Fruit fly (Drosophila melanogaster) whole organism, wandering third instar larva: ENCODE measurements around the gene CG3909.

ENCODE experiments used
- Abd-B ChIP-seq: fragments of >200 bp; optimal IDR thresholded peaks from 2 replicates; lab custom pipeline; 2017; ENCODE audit warnings: missing biosample characterization, missing genetic modification characterization
- CG32264 ChIP-seq: fragments of 200-800 bp; sonication (Bioruptor generic); optimal IDR thresholded peaks from 2 replicates; lab custom pipeline; 2016; ENCODE audit warnings: missing biosample characterization, missing genetic modification characterization
- CG9705 ChIP-seq: fragments of 200-800 bp; sonication (Bioruptor generic); optimal IDR thresholded peaks from 2 replicates; lab custom pipeline; 2018; ENCODE audit warnings: missing biosample characterization, mild to moderate bottlenecking, missing genetic modification characterization
- CrebA ChIP-seq: fragments of 200-800 bp; sonication (Bioruptor generic); optimal IDR thresholded peaks from 2 replicates; lab custom pipeline; 2016; ENCODE audit warnings: missing biosample characterization, mild to moderate bottlenecking, missing genetic modification characterization, borderline replicate concordance
- Dfd ChIP-seq: fragments of >200 bp; optimal IDR thresholded peaks from 2 replicates; lab custom pipeline; 2017; ENCODE audit warnings: missing biosample characterization, missing genetic modification characterization
- Dif ChIP-seq: fragments of 200-275, 200-300 bp; sonication (Bioruptor generic); optimal IDR thresholded peaks from 2 replicates; lab custom pipeline; 2018; ENCODE audit warnings: missing biosample characterization, missing genetic modification characterization; ENCODE audit not compliant: partially characterized antibody
- GATAd ChIP-seq: sonication (Bioruptor generic); optimal IDR thresholded peaks from 2 replicates; lab custom pipeline; 2016; ENCODE audit warnings: missing biosample characterization, missing genetic modification characterization
- HLH106 ChIP-seq: fragments of 200-800 bp; optimal IDR thresholded peaks from 3 replicates; lab custom pipeline; 2019; ENCODE audit warnings: missing biosample characterization, mild to moderate bottlenecking, missing genetic modification characterization, moderate library complexity
- Hnf4 ChIP-seq: fragments of 200-800 bp; sonication (Bioruptor generic); optimal IDR thresholded peaks from 2 replicates; lab custom pipeline; 2016; ENCODE audit warnings: missing biosample characterization, mild to moderate bottlenecking, missing genetic modification characterization
- Hr78 ChIP-seq: fragments of >200 bp; optimal IDR thresholded peaks from 2 replicates; lab custom pipeline; 2017; ENCODE audit warnings: missing biosample characterization, missing genetic modification characterization
- Hr83 ChIP-seq: fragments of 200-300 bp; sonication (Bioruptor generic); optimal IDR thresholded peaks from 2 replicates; lab custom pipeline; 2016; ENCODE audit warnings: missing biosample characterization, mild to moderate bottlenecking, missing genetic modification characterization, moderate library complexity; ENCODE audit not compliant: poor library complexity, severe bottlenecking
- Jra ChIP-seq: sonication (Bioruptor generic); optimal IDR thresholded peaks from 2 replicates; lab custom pipeline; 2016; ENCODE audit warnings: missing biosample characterization, missing genetic modification characterization
- Mio ChIP-seq: sonication (Bioruptor generic); optimal IDR thresholded peaks from 2 replicates; lab custom pipeline; 2016; ENCODE audit warnings: missing biosample characterization, missing genetic modification characterization
- Myc ChIP-seq: fragments of >200 bp; optimal IDR thresholded peaks from 2 replicates; lab custom pipeline; 2017
- N ChIP-seq: fragments of >200 bp; optimal IDR thresholded peaks from 2 replicates; lab custom pipeline; 2018; ENCODE audit warnings: missing biosample characterization, missing external identifiers, missing genetic modification characterization
- OdsH ChIP-seq: fragments of 200-800 bp; sonication (Bioruptor generic); optimal IDR thresholded peaks from 2 replicates; lab custom pipeline; 2016; ENCODE audit warnings: missing biosample characterization, mild to moderate bottlenecking, missing genetic modification characterization
- Rel ChIP-seq, 2 experiments: fragments of 200-800 bp; sonication (Bioruptor generic) in 1 of 2; optimal IDR thresholded peaks; 2 replicates in 1 of 2; 3 replicates in 1 of 2; lab custom pipeline; 2016 to 2019; ENCODE audit warnings: mild to moderate bottlenecking in 2 of 2, missing biosample characterization in 2 of 2, missing genetic modification characterization in 2 of 2, moderate library complexity in 1 of 2
- Sp1 ChIP-seq: fragments of 200-800 bp; sonication (Bioruptor generic); optimal IDR thresholded peaks from 3 replicates; lab custom pipeline; 2019; ENCODE audit warnings: missing biosample characterization, mild to moderate bottlenecking, missing genetic modification characterization, moderate library complexity
- Vsx2 ChIP-seq: fragments of 200-300, 225-300 bp; sonication (Bioruptor generic); optimal IDR thresholded peaks from 2 replicates; lab custom pipeline; 2018; ENCODE audit warnings: missing biosample characterization, missing genetic modification characterization; ENCODE audit not compliant: partially characterized antibody
- br ChIP-seq: fragments of 200-800 bp; sonication (Bioruptor generic); optimal IDR thresholded peaks from 2 replicates; lab custom pipeline; 2016; ENCODE audit warnings: missing biosample characterization, missing genetic modification characterization
- brk ChIP-seq: fragments of 200-800 bp; sonication (Bioruptor generic); optimal IDR thresholded peaks from 2 replicates; lab custom pipeline; 2016; ENCODE audit warnings: missing biosample characterization, mild to moderate bottlenecking, missing genetic modification characterization
- dl ChIP-seq, 2 experiments: fragments of 175-275, 200-275 bp in 1 of 2; fragments of 200-275 bp in 1 of 2; sonication (Bioruptor generic); optimal IDR thresholded peaks; lab custom pipeline; 2018; ENCODE audit warnings: mild to moderate bottlenecking in 2 of 2, missing biosample characterization in 2 of 2, missing genetic modification characterization in 2 of 2, moderate library complexity in 2 of 2; ENCODE audit not compliant: partially characterized antibody in 2 of 2, insufficient read depth in 1 of 2
- dmrt93B ChIP-seq: fragments of 200-800 bp; sonication (Bioruptor generic); optimal IDR thresholded peaks from 2 replicates; lab custom pipeline; 2018; ENCODE audit warnings: missing biosample characterization, mild to moderate bottlenecking, missing genetic modification characterization
- dsf ChIP-seq: sonication (Bioruptor generic); optimal IDR thresholded peaks from 2 replicates; lab custom pipeline; 2016; ENCODE audit warnings: missing biosample characterization, missing genetic modification characterization, borderline replicate concordance
- ey ChIP-seq: fragments of 200-800 bp; sonication (Bioruptor generic); optimal IDR thresholded peaks from 2 replicates; lab custom pipeline; 2016; ENCODE audit warnings: missing biosample characterization, missing genetic modification characterization
- foxo ChIP-seq, 2 experiments: fragments of 200-800 bp; sonication (Bioruptor generic); optimal IDR thresholded peaks; 2 replicates in 1 of 2; 3 replicates in 1 of 2; lab custom pipeline; 2016 to 2017; ENCODE audit warnings: missing biosample characterization in 2 of 2, missing genetic modification characterization in 2 of 2
- fru ChIP-seq: fragments of 200-800 bp; sonication (Bioruptor generic); optimal IDR thresholded peaks from 3 replicates; lab custom pipeline; 2016; ENCODE audit warnings: missing biosample characterization, mild to moderate bottlenecking, missing genetic modification characterization
- h ChIP-seq: fragments of 200-800 bp; sonication (Bioruptor generic); optimal IDR thresholded peaks from 3 replicates; lab custom pipeline; 2016; ENCODE audit warnings: missing biosample characterization, mild to moderate bottlenecking, missing genetic modification characterization
- jim ChIP-seq: fragments of 175-275, 200-325 bp; sonication (Bioruptor generic); optimal IDR thresholded peaks from 2 replicates; lab custom pipeline; 2016; ENCODE audit warnings: missing biosample characterization, mild to moderate bottlenecking, missing genetic modification characterization
- lola ChIP-seq: fragments of >200 bp; optimal IDR thresholded peaks from 2 replicates; lab custom pipeline; 2017; ENCODE audit warnings: missing biosample characterization, missing genetic modification characterization
- pan ChIP-seq: fragments of >200 bp; optimal IDR thresholded peaks from 2 replicates; lab custom pipeline; 2017
- psq ChIP-seq: fragments of 200-800 bp; sonication (Bioruptor generic); optimal IDR thresholded peaks from 3 replicates; lab custom pipeline; 2017; ENCODE audit warnings: missing biosample characterization, mild to moderate bottlenecking, missing genetic modification characterization, moderate library complexity
- rgr ChIP-seq: fragments of 200-800 bp; sonication (Bioruptor generic); optimal IDR thresholded peaks from 3 replicates; lab custom pipeline; 2016; ENCODE audit warnings: missing biosample characterization, mild to moderate bottlenecking, missing genetic modification characterization
- sage ChIP-seq: fragments of 200-800 bp; sonication (Bioruptor generic); optimal IDR thresholded peaks from 2 replicates; lab custom pipeline; 2016; ENCODE audit warnings: missing biosample characterization, mild to moderate bottlenecking, missing genetic modification characterization
- sv ChIP-seq: fragments of 200-800 bp; sonication (Bioruptor generic); optimal IDR thresholded peaks from 3 replicates; lab custom pipeline; 2016; ENCODE audit warnings: missing biosample characterization, missing genetic modification characterization
- tai ChIP-seq: sonication (Bioruptor generic); optimal IDR thresholded peaks from 2 replicates; lab custom pipeline; 2016; ENCODE audit warnings: missing biosample characterization, missing genetic modification characterization
- usp ChIP-seq: fragments of >200 bp; optimal IDR thresholded peaks from 2 replicates; lab custom pipeline; 2017; ENCODE audit warnings: missing biosample characterization, missing genetic modification characterization
- woc ChIP-seq: sonication (Bioruptor generic); optimal IDR thresholded peaks from 2 replicates; lab custom pipeline; 2016; ENCODE audit warnings: missing biosample characterization, mild to moderate bottlenecking, missing genetic modification characterization

CG3909 gene

DNA sequence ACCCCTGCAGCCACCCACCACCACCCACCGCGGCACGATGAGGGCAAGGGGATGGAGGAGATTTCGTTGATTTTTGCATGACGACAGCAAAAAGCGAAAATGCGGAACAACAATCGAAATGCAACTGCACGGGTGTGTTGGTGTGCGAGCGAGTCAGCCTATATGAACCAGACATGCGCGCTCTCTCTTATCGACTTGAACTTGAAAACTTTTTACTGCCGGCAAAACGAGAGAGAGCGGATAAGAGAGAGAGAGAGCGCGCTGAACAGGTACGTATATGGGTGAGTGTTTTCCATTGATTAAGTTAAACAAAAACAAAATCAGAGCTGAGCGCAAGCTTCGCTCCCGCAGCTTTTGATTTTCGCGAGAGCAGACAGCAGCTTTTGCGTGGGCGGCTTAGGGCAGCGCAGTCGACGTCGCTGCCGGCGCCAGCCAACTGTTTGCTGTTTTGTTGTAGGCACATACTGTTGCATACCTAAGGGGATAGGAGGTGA lies 46.1 kb downstream of the CG3909 start:
- TF ChIP-seq foxo (GFP tag; optimal IDR thresholded peaks at IDR 0.05; lab: Kevin White, UChicago) (no peak), pan (lab: Kevin White, UChicago) (no peak), Abd-B (no peak), br (GFP tag; lab: Kevin White, UChicago) (no peak), CG9705 (GFP tag; lab: Kevin White, UChicago) (no peak), brk (GFP tag; lab: Kevin White, UChicago) (no peak), Rel (GFP tag; optimal IDR thresholded peaks at IDR 0.05; lab: Kevin White, UChicago) (peak; percentile 10), Rel (tag; optimal IDR thresholded peaks at IDR 0.05; lab: Kevin White, UChicago) (peak; percentile 33), Sp1 (GFP tag; lab: Kevin White, UChicago) (peak; percentile 18), Hnf4 (GFP tag; lab: Kevin White, UChicago) (peak; percentile 8), usp (GFP tag; lab: Kevin White, UChicago) (no peak), CrebA (GFP tag; lab: Kevin White, UChicago) (peak; percentile 88), sage (GFP tag; lab: Kevin White, UChicago) (peak; percentile 15), GATAd (GFP tag; lab: Kevin White, UChicago) (no peak), Hr78 (GFP tag; lab: Kevin White, UChicago) (no peak), OdsH (GFP tag; lab: Kevin White, UChicago) (no peak), dmrt93B (GFP tag; lab: Kevin White, UChicago) (no peak), Dfd (GFP tag; lab: Kevin White, UChicago) (no peak), ey (GFP tag; lab: Kevin White, UChicago) (no peak), sv (GFP tag; lab: Kevin White, UChicago) (no peak), tai (GFP tag; lab: Kevin White, UChicago) (no peak), Vsx2 (peak; percentile 83), Jra (GFP tag; lab: Kevin White, UChicago) (peak; percentile 15), Hr83 (GFP tag; lab: Kevin White, UChicago) (peak; percentile 69), Dif (GFP tag; lab: Kevin White, UChicago) (peak; percentile 98), rgr (GFP tag; lab: Kevin White, UChicago) (peak; percentile 19), jim (GFP tag; lab: Kevin White, UChicago) (no peak), h (GFP tag; lab: Kevin White, UChicago) (peak; percentile 44), dsf (no peak), HLH106 (tag; lab: Kevin White, UChicago) (no peak), Myc (lab: Kevin White, UChicago) (no peak), N (GFP tag; lab: Kevin White, UChicago) (no peak), psq (GFP tag; lab: Kevin White, UChicago) (peak; percentile 84), CG32264 (no peak), lola (GFP tag; lab: Kevin White, UChicago) (no peak), fru (GFP tag; lab: Kevin White, UChicago) (peak; percentile 14), Mio (GFP tag; lab: Kevin White, UChicago) (no peak), dl (GFP tag; optimal IDR thresholded peaks at IDR 0.05; lab: Kevin White, UChicago; ENCODE audit: insufficient read depth in 1 of 2, partially characterized antibody in 2 of 2) (peak; percentile 96 to 97), woc (GFP tag; lab: Kevin White, UChicago) (no peak)

DNA sequence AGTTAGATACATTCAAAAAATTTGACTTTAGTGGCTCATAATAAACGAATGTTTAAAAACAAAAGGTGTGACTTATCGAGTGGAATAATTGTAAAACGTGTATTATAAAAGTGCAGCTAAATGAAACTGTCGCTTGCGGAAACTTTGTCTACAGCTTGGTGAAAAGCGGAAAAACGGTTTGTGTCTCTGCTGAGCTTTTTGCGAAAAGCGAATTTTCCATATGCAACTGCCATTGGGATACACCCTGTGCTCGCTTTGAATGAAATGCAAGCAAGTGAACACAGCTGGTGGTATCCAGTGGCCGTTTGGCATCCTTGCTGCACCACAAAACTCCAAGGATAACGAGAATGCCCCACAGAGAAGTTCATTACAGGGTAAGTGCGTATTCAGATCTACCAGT lies 47.8 kb downstream of the CG3909 start:
- TF ChIP-seq Myc (lab: Kevin White, UChicago) (no peak), dsf (no peak), lola (GFP tag; lab: Kevin White, UChicago) (no peak), foxo (GFP tag; optimal IDR thresholded peaks at IDR 0.05; lab: Kevin White, UChicago) (no peak), dl (GFP tag; optimal IDR thresholded peaks at IDR 0.05; lab: Kevin White, UChicago; ENCODE audit: insufficient read depth in 1 of 2, partially characterized antibody in 2 of 2) (no peak)
